Fruit fly (Drosophila melanogaster) whole organism, wandering third instar larva: ENCODE measurements around the gene CG14855.

Experiments used
- CG32264 ChIP-seq: fragments of 200-800 bp; sonication (Bioruptor generic); optimal IDR thresholded peaks from 2 replicates; lab custom pipeline; 2016; ENCODE audit warnings: missing biosample characterization, missing genetic modification characterization
- CrebA ChIP-seq: fragments of 200-800 bp; sonication (Bioruptor generic); optimal IDR thresholded peaks from 2 replicates; lab custom pipeline; 2016; ENCODE audit warnings: missing biosample characterization, mild to moderate bottlenecking, missing genetic modification characterization, borderline replicate concordance
- GATAd ChIP-seq: sonication (Bioruptor generic); optimal IDR thresholded peaks from 2 replicates; lab custom pipeline; 2016; ENCODE audit warnings: missing biosample characterization, missing genetic modification characterization
- HLH106 ChIP-seq: fragments of 200-800 bp; optimal IDR thresholded peaks from 3 replicates; lab custom pipeline; 2019; ENCODE audit warnings: missing biosample characterization, mild to moderate bottlenecking, missing genetic modification characterization, moderate library complexity
- Hnf4 ChIP-seq: fragments of 200-800 bp; sonication (Bioruptor generic); optimal IDR thresholded peaks from 2 replicates; lab custom pipeline; 2016; ENCODE audit warnings: missing biosample characterization, mild to moderate bottlenecking, missing genetic modification characterization
- Hr78 ChIP-seq: fragments of >200 bp; optimal IDR thresholded peaks from 2 replicates; lab custom pipeline; 2017; ENCODE audit warnings: missing biosample characterization, missing genetic modification characterization
- Hr83 ChIP-seq: fragments of 200-300 bp; sonication (Bioruptor generic); optimal IDR thresholded peaks from 2 replicates; lab custom pipeline; 2016; ENCODE audit warnings: missing biosample characterization, mild to moderate bottlenecking, missing genetic modification characterization, moderate library complexity; ENCODE audit not compliant: poor library complexity, severe bottlenecking
- Jra ChIP-seq: sonication (Bioruptor generic); optimal IDR thresholded peaks from 2 replicates; lab custom pipeline; 2016; ENCODE audit warnings: missing biosample characterization, missing genetic modification characterization
- Mio ChIP-seq: sonication (Bioruptor generic); optimal IDR thresholded peaks from 2 replicates; lab custom pipeline; 2016; ENCODE audit warnings: missing biosample characterization, missing genetic modification characterization
- Myc ChIP-seq: fragments of >200 bp; optimal IDR thresholded peaks from 2 replicates; lab custom pipeline; 2017
- N ChIP-seq: fragments of >200 bp; optimal IDR thresholded peaks from 2 replicates; lab custom pipeline; 2018; ENCODE audit warnings: missing biosample characterization, missing external identifiers, missing genetic modification characterization
- OdsH ChIP-seq: fragments of 200-800 bp; sonication (Bioruptor generic); optimal IDR thresholded peaks from 2 replicates; lab custom pipeline; 2016; ENCODE audit warnings: missing biosample characterization, mild to moderate bottlenecking, missing genetic modification characterization
- Rel ChIP-seq, 2 experiments: fragments of 200-800 bp; sonication (Bioruptor generic) in 1 of 2; optimal IDR thresholded peaks; 2 replicates in 1 of 2; 3 replicates in 1 of 2; lab custom pipeline; 2016 to 2019; ENCODE audit warnings: mild to moderate bottlenecking in 2 of 2, missing biosample characterization in 2 of 2, missing genetic modification characterization in 2 of 2, moderate library complexity in 1 of 2
- Vsx2 ChIP-seq: fragments of 200-300, 225-300 bp; sonication (Bioruptor generic); optimal IDR thresholded peaks from 2 replicates; lab custom pipeline; 2018; ENCODE audit warnings: missing biosample characterization, missing genetic modification characterization; ENCODE audit not compliant: partially characterized antibody
- br ChIP-seq: fragments of 200-800 bp; sonication (Bioruptor generic); optimal IDR thresholded peaks from 2 replicates; lab custom pipeline; 2016; ENCODE audit warnings: missing biosample characterization, missing genetic modification characterization
- brk ChIP-seq: fragments of 200-800 bp; sonication (Bioruptor generic); optimal IDR thresholded peaks from 2 replicates; lab custom pipeline; 2016; ENCODE audit warnings: missing biosample characterization, mild to moderate bottlenecking, missing genetic modification characterization
- dl ChIP-seq, 2 experiments: fragments of 175-275, 200-275 bp in 1 of 2; fragments of 200-275 bp in 1 of 2; sonication (Bioruptor generic); optimal IDR thresholded peaks; lab custom pipeline; 2018; ENCODE audit warnings: mild to moderate bottlenecking in 2 of 2, missing biosample characterization in 2 of 2, missing genetic modification characterization in 2 of 2, moderate library complexity in 2 of 2; ENCODE audit not compliant: partially characterized antibody in 2 of 2, insufficient read depth in 1 of 2
- dmrt93B ChIP-seq: fragments of 200-800 bp; sonication (Bioruptor generic); optimal IDR thresholded peaks from 2 replicates; lab custom pipeline; 2018; ENCODE audit warnings: missing biosample characterization, mild to moderate bottlenecking, missing genetic modification characterization
- dsf ChIP-seq: sonication (Bioruptor generic); optimal IDR thresholded peaks from 2 replicates; lab custom pipeline; 2016; ENCODE audit warnings: missing biosample characterization, missing genetic modification characterization, borderline replicate concordance
- ey ChIP-seq: fragments of 200-800 bp; sonication (Bioruptor generic); optimal IDR thresholded peaks from 2 replicates; lab custom pipeline; 2016; ENCODE audit warnings: missing biosample characterization, missing genetic modification characterization
- foxo ChIP-seq, 2 experiments: fragments of 200-800 bp; sonication (Bioruptor generic); optimal IDR thresholded peaks; 2 replicates in 1 of 2; 3 replicates in 1 of 2; lab custom pipeline; 2016 to 2017; ENCODE audit warnings: missing biosample characterization in 2 of 2, missing genetic modification characterization in 2 of 2
- fru ChIP-seq: fragments of 200-800 bp; sonication (Bioruptor generic); optimal IDR thresholded peaks from 3 replicates; lab custom pipeline; 2016; ENCODE audit warnings: missing biosample characterization, mild to moderate bottlenecking, missing genetic modification characterization
- h ChIP-seq: fragments of 200-800 bp; sonication (Bioruptor generic); optimal IDR thresholded peaks from 3 replicates; lab custom pipeline; 2016; ENCODE audit warnings: missing biosample characterization, mild to moderate bottlenecking, missing genetic modification characterization
- lola ChIP-seq: fragments of >200 bp; optimal IDR thresholded peaks from 2 replicates; lab custom pipeline; 2017; ENCODE audit warnings: missing biosample characterization, missing genetic modification characterization
- pan ChIP-seq: fragments of >200 bp; optimal IDR thresholded peaks from 2 replicates; lab custom pipeline; 2017
- psq ChIP-seq: fragments of 200-800 bp; sonication (Bioruptor generic); optimal IDR thresholded peaks from 3 replicates; lab custom pipeline; 2017; ENCODE audit warnings: missing biosample characterization, mild to moderate bottlenecking, missing genetic modification characterization, moderate library complexity
- rgr ChIP-seq: fragments of 200-800 bp; sonication (Bioruptor generic); optimal IDR thresholded peaks from 3 replicates; lab custom pipeline; 2016; ENCODE audit warnings: missing biosample characterization, mild to moderate bottlenecking, missing genetic modification characterization
- sage ChIP-seq: fragments of 200-800 bp; sonication (Bioruptor generic); optimal IDR thresholded peaks from 2 replicates; lab custom pipeline; 2016; ENCODE audit warnings: missing biosample characterization, mild to moderate bottlenecking, missing genetic modification characterization
- sv ChIP-seq: fragments of 200-800 bp; sonication (Bioruptor generic); optimal IDR thresholded peaks from 3 replicates; lab custom pipeline; 2016; ENCODE audit warnings: missing biosample characterization, missing genetic modification characterization
- tai ChIP-seq: sonication (Bioruptor generic); optimal IDR thresholded peaks from 2 replicates; lab custom pipeline; 2016; ENCODE audit warnings: missing biosample characterization, missing genetic modification characterization
- usp ChIP-seq: fragments of >200 bp; optimal IDR thresholded peaks from 2 replicates; lab custom pipeline; 2017; ENCODE audit warnings: missing biosample characterization, missing genetic modification characterization
- woc ChIP-seq: sonication (Bioruptor generic); optimal IDR thresholded peaks from 2 replicates; lab custom pipeline; 2016; ENCODE audit warnings: missing biosample characterization, mild to moderate bottlenecking, missing genetic modification characterization

CG14855 gene

DNA sequence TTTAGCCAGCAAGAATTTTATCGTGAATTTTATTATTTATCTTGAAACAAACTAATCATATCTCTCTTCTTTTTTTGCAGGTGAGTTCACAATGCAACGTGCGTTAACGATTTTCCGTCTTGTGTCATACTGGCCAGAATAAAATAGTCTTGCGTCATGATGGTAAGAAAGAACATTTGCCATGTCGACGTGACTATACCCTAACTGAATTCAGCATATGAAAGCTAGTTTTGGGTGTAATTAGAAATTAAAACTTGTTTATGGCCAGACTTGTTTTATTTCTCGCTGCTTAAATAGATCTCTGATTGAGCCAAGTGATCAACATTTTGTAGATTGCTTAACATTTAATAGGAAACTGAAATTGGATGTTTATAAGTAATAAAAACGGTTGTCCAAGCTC is 32.0 kb upstream of the CG14855 start:
- no peak for TF ChIP-seq woc
- TF ChIP-seq dmrt93B (GFP tag; lab: Kevin White, UChicago), result no peak
- TF ChIP-seq brk (GFP tag; lab: Kevin White, UChicago), result no peak
- TF ChIP-seq pan (lab: Kevin White, UChicago), result no peak
- TF ChIP-seq lola (GFP tag; lab: Kevin White, UChicago), result no peak
- TF ChIP-seq dl (GFP tag; optimal IDR thresholded peaks at IDR 0.05; lab: Kevin White, UChicago; ENCODE audit: insufficient read depth in 1 of 2, partially characterized antibody in 2 of 2), result no peak
- no peak for TF ChIP-seq psq (GFP tag; lab: Kevin White, UChicago)
- no peak for TF ChIP-seq sage (GFP tag; lab: Kevin White, UChicago)
- no peak for TF ChIP-seq rgr (GFP tag; lab: Kevin White, UChicago)
- no peak for TF ChIP-seq sv (GFP tag; lab: Kevin White, UChicago)

DNA sequence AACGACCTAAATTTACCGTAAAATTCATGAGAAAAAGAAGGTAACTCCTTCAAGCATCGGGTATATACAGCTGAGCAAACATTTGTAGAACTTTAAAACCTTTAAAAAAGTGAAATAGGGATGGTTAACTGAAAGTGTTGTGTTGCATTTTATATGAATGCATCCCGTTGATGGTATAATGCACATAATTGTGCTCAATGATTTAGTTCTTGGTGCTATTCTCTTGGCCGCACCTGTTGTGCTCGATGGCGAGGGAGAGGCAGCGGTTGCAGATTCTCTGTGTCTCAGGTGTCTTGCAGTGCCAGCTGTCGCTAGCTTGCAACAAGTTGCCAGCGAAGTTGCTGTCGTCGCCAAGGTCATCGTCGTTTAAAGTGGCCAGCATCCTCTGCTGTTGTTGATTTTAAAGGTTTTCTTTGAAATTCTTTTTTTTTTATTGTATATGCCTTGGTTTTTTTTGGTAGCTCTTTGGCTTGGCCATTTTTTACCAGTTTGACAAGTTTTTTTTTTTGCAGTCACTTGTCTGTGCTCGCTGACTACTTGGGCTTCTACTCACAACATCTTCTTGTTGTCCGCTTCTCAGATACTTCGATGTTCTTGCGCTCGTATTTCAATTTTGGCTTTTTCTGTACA is 30.6 kb upstream of the CG14855 start:
- TF ChIP-seq GATAd (GFP tag; lab: Kevin White, UChicago) (no peak), Myc (lab: Kevin White, UChicago) (no peak), OdsH (GFP tag; lab: Kevin White, UChicago) (peak; percentile 51), h (GFP tag; lab: Kevin White, UChicago) (peak; percentile 69), ey (GFP tag; lab: Kevin White, UChicago) (peak; percentile 64), fru (GFP tag; lab: Kevin White, UChicago) (peak; percentile 87), HLH106 (tag; lab: Kevin White, UChicago) (peak; percentile 56), N (GFP tag; lab: Kevin White, UChicago) (no peak), woc (peak; percentile 80), sage (GFP tag; lab: Kevin White, UChicago) (no peak), dsf (GFP tag; lab: Kevin White, UChicago) (no peak), Hnf4 (GFP tag; lab: Kevin White, UChicago) (peak; percentile 28), rgr (GFP tag; lab: Kevin White, UChicago) (peak; percentile 65), CG32264 (GFP tag; lab: Kevin White, UChicago) (peak; percentile 49), Mio (GFP tag; lab: Kevin White, UChicago) (no peak), psq (GFP tag; lab: Kevin White, UChicago) (peak; percentile 43), foxo (GFP tag; optimal IDR thresholded peaks at IDR 0.05; lab: Kevin White, UChicago) (peak in 1 of 2 experiments; percentile 78), Rel (GFP tag; optimal IDR thresholded peaks at IDR 0.05; lab: Kevin White, UChicago) (peak; percentile 33), Rel (tag; optimal IDR thresholded peaks at IDR 0.05; lab: Kevin White, UChicago) (no peak), lola (GFP tag; lab: Kevin White, UChicago) (no peak), br (GFP tag; lab: Kevin White, UChicago) (peak; percentile 41), sv (GFP tag; lab: Kevin White, UChicago) (no peak), pan (lab: Kevin White, UChicago) (no peak), Hr78 (GFP tag; lab: Kevin White, UChicago) (no peak), Jra (GFP tag; lab: Kevin White, UChicago) (peak; percentile 35), CrebA (GFP tag; lab: Kevin White, UChicago) (no peak), tai (peak; percentile 2)
- TF ChIP-seq, all 38 proteins: peak for 15

DNA sequence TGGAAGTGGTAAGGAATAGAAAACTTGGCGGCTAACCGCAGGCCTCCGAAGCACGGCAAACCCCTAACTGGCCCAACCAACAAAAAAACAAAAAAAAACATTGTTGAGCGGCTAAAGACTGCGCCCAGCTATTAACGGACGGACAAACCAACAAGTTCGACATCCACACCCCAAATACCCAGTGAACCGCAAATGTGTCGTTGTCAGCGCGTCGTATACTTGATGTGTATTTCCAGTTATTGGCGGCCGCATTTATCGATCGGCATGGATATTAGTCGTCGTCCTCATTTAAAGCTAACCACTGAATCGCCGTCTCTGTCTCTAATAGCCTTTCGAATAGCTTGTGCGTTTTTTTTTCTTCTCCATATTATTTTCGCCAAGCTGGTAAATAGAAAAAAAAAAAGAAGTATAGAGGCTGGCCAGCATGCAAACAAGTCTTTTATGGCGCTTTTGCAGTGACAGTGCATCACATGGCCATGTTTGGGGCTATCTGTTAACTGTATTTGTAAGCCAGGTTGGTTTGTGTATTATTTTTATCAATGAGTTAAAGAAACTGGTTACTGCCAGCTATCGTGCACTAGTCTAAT is 29.6 kb upstream of the CG14855 start:
- TF ChIP-seq pan (lab: Kevin White, UChicago), result no peak
- no peak for TF ChIP-seq tai
- no peak for TF ChIP-seq Vsx2 (GFP tag; lab: Kevin White, UChicago)
- TF ChIP-seq usp, result no peak
- TF ChIP-seq fru (GFP tag; lab: Kevin White, UChicago), result no peak

DNA sequence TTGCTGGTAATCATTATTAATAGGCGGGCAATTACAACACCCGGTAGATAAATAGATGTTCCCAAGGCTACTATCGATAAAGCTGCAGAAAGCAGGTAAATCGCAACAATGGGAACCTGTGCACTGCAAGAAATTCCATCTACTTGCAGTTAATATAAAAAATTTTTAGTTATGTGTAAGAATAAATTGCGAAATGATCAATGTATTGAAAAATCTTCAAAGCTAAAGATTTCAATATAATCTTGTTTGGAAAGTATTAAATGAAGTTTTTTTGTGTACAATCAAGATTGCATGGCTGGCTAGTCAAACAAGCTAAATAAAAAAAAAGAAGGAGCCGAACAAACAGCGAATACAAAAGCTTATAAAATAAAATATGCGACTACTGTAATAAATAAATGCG is 20.7 kb upstream of the CG14855 start:
- TF ChIP-seq fru (GFP tag; lab: Kevin White, UChicago) (peak; percentile 27), tai (no peak), woc (no peak), brk (GFP tag; lab: Kevin White, UChicago) (no peak), Hnf4 (GFP tag; lab: Kevin White, UChicago) (no peak), OdsH (GFP tag; lab: Kevin White, UChicago) (peak; percentile 11), Hr83 (GFP tag; lab: Kevin White, UChicago) (no peak), HLH106 (tag; lab: Kevin White, UChicago) (peak; percentile 27), foxo (GFP tag; optimal IDR thresholded peaks at IDR 0.05; lab: Kevin White, UChicago) (peak in 1 of 2 experiments; percentile 24), br (GFP tag; lab: Kevin White, UChicago) (peak; percentile 34), rgr (GFP tag; lab: Kevin White, UChicago) (peak; percentile 18), Hr78 (GFP tag; lab: Kevin White, UChicago) (no peak), CrebA (GFP tag; lab: Kevin White, UChicago) (no peak), ey (GFP tag; lab: Kevin White, UChicago) (peak; percentile 12), h (GFP tag; lab: Kevin White, UChicago) (peak; percentile 39)
